1 worm cellular context compared by ENCODE assay signal in the genomic region with DNA sequence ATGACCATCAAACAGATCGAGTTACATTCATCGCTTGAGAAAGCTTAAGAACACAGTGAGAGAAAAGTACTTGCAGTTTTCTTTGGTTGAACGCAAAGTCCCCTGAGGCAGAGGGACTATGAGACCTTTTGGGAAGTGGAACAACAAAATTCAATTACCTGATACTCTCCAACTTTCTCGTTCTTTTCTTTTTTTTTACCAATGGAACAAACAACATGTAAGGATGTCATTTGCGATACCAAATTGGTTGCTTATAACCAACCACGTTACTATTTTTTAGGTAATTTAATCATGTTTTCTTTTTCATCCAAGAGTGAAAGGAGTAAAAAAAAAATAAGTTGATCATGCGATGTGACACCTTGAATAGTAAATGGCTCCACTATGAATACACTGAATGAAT.
TF ChIP-seq lines count a peak whose summit lies in the region.

No protein-coding gene starts in this region.

TF ChIP-seq in whole organism, L1 larva, 84 proteins besides CTCF, POLR2A, EP300 and RAD21 (continued from another document):
- TF ChIP-seq lin-14 (GFP tag; optimal IDR thresholded peaks at IDR 0.05; lab: Kevin White, UChicago) (peak; percentile 71), aha-1 (tag; optimal IDR thresholded peaks at IDR 0.05; lab: Kevin White, UChicago) (no peak), mab-9 (GFP tag; IDR thresholded peaks at IDR 0.05; lab: Robert Waterston, UW) (no peak), fkh-10 (GFP tag; optimal IDR thresholded peaks at IDR 0.05; lab: Kevin White, UChicago) (peak; percentile 45), egl-27 (tag; optimal IDR thresholded peaks at IDR 0.05; lab: Kevin White, UChicago) (no peak), C16A3.4 (tag; optimal IDR thresholded peaks at IDR 0.05; lab: Kevin White, UChicago) (no peak), sup-37 (GFP tag; optimal IDR thresholded peaks at IDR 0.05; lab: Kevin White, UChicago) (no peak), mdl-1 (tag; optimal IDR thresholded peaks at IDR 0.05; lab: Kevin White, UChicago) (no peak), pag-3 (tag; optimal IDR thresholded peaks at IDR 0.05; lab: Kevin White, UChicago; ENCODE audit: borderline replicate concordance, insufficient read depth) (no peak), isw-1 (GFP tag; IDR thresholded peaks at IDR 0.05; lab: Robert Waterston, UW) (no peak), lsy-2 (tag; optimal IDR thresholded peaks at IDR 0.05; lab: Kevin White, UChicago) (no peak), ceh-90 (tag; optimal IDR thresholded peaks at IDR 0.05; lab: Kevin White, UChicago) (no peak), nhr-71 (tag; optimal IDR thresholded peaks at IDR 0.05; lab: Kevin White, UChicago) (peak; percentile 5), C34B4.2 (tag; optimal IDR thresholded peaks at IDR 0.05; lab: Kevin White, UChicago) (no peak), nhr-11 (tag; optimal IDR thresholded peaks at IDR 0.05; lab: Kevin White, UChicago) (no peak), ztf-4 (tag; optimal IDR thresholded peaks at IDR 0.05; lab: Kevin White, UChicago) (no peak), ceh-63 (GFP tag; optimal IDR thresholded peaks at IDR 0.05; lab: Kevin White, UChicago) (no peak), ztf-11 (tag; optimal IDR thresholded peaks at IDR 0.05; lab: Kevin White, UChicago) (no peak), unc-30 (tag; optimal IDR thresholded peaks at IDR 0.05; lab: Kevin White, UChicago) (no peak), efl-1 (optimal IDR thresholded peaks at IDR 0.05; lab: Kevin White, UChicago) (no peak), efl-1 (GFP tag; optimal IDR thresholded peaks at IDR 0.05 in 1 of 2; lab: Kevin White, UChicago) (no peak), rnt-1 (tag; optimal IDR thresholded peaks at IDR 0.05; lab: Kevin White, UChicago) (no peak), mep-1 (tag; optimal IDR thresholded peaks at IDR 0.05; lab: Kevin White, UChicago) (no peak), elt-3 (tag; optimal IDR thresholded peaks at IDR 0.05; lab: Kevin White, UChicago) (no peak), xbp-1 (tag; optimal IDR thresholded peaks at IDR 0.05; lab: Kevin White, UChicago) (no peak), jun-1 (tag; optimal IDR thresholded peaks at IDR 0.05; lab: Kevin White, UChicago) (no peak)
